Worm (Caenorhabditis elegans) whole organism, early embryonic: ENCODE results near the gene R05G6.3.

Experiments used
- B0310.2 ChIP-seq: sonication (generic microtip); optimal IDR thresholded peaks from 2 replicates; lab custom pipeline; 2016; ENCODE audit warnings: mild to moderate bottlenecking, missing genetic modification characterization, missing compliant biosample characterization
- F13C5.2 ChIP-seq: sonication (generic microtip); optimal IDR thresholded peaks from 2 replicates; lab custom pipeline; 2017; ENCODE audit warnings: mild to moderate bottlenecking, missing genetic modification characterization, inconsistent platforms, missing compliant biosample characterization
- aly-1 ChIP-seq: sonication (generic microtip); optimal IDR thresholded peaks from 2 replicates; lab custom pipeline; 2016; ENCODE audit warnings: missing genetic modification characterization, missing compliant biosample characterization
- ama-1 ChIP-seq: fragments of 150-350 bp; optimal IDR thresholded peaks from 2 replicates; lab custom pipeline; 2014
- ceh-13 ChIP-seq: fragments of 200-800 bp; sonication (Bioruptor generic); optimal IDR thresholded peaks from 2 replicates; lab custom pipeline; 2018; ENCODE audit warnings: mild to moderate bottlenecking, missing genetic modification characterization, missing compliant biosample characterization
- ceh-36 ChIP-seq: sonication (generic microtip); optimal IDR thresholded peaks from 2 replicates; lab custom pipeline; 2016; ENCODE audit warnings: missing genetic modification characterization, inconsistent platforms, missing compliant biosample characterization
- ets-7 ChIP-seq: sonication (generic microtip); optimal IDR thresholded peaks from 2 replicates; lab custom pipeline; 2016; ENCODE audit warnings: missing genotype, missing genetic modification characterization, missing compliant biosample characterization
- flt-1 ChIP-seq: fragments of 200-800 bp; sonication (Bioruptor generic); IDR thresholded peaks from 2 replicates; pipeline ENCODE4 v1.3.6; 2022; ENCODE audit warnings: missing genetic modification characterization, missing compliant biosample characterization
- hmbx-1 ChIP-seq: sonication (generic microtip); optimal IDR thresholded peaks from 2 replicates; lab custom pipeline; 2016; ENCODE audit warnings: mild to moderate bottlenecking, missing genetic modification characterization, missing compliant biosample characterization
- hmg-4 ChIP-seq: fragments of 200-800 bp; sonication (Bioruptor generic); optimal IDR thresholded peaks from 2 replicates; lab custom pipeline; 2018; ENCODE audit warnings: mild to moderate bottlenecking, missing genetic modification characterization, missing compliant biosample characterization
- hnd-1 ChIP-seq: sonication (generic microtip); optimal IDR thresholded peaks from 2 replicates; lab custom pipeline; 2016; ENCODE audit warnings: missing genetic modification characterization, missing compliant biosample characterization
- pes-1 ChIP-seq: fragments of 200-800 bp; sonication (Bioruptor generic); IDR thresholded peaks from 2 replicates; pipeline ENCODE4 v1.3.6; 2022; ENCODE audit warnings: missing genetic modification reagents, missing genetic modification characterization, missing compliant biosample characterization
- scrt-1 ChIP-seq: fragments of 200-800 bp; sonication (Bioruptor generic); IDR thresholded peaks from 2 replicates; pipeline ENCODE4 v1.3.6; 2022; ENCODE audit warnings: missing genetic modification characterization, missing compliant biosample characterization
- sea-1 ChIP-seq: fragments of 200-800 bp; sonication (Bioruptor generic); conservative IDR thresholded peaks from 2 replicates; pipeline ENCODE4 v1.3.6; 2022; ENCODE audit warnings: missing genetic modification characterization, missing compliant biosample characterization
- tbx-11 ChIP-seq: fragments of 200-800 bp; sonication (Bioruptor generic); IDR thresholded peaks from 2 replicates; pipeline ENCODE4 v1.3.6; 2022; ENCODE audit warnings: missing genetic modification characterization, missing compliant biosample characterization
- tbx-37 ChIP-seq: fragments of 200-800 bp; sonication (Bioruptor generic); conservative IDR thresholded peaks from 2 replicates; pipeline ENCODE4 v1.3.6; 2022; ENCODE audit warnings: missing genetic modification reagents, missing genetic modification characterization, missing compliant biosample characterization
- tra-4 ChIP-seq: sonication (generic microtip); optimal IDR thresholded peaks from 2 replicates; lab custom pipeline; 2017; ENCODE audit warnings: missing genetic modification characterization, missing compliant biosample characterization

Gene R05G6.3

ce11 chrIV:7503322-7503721, 13.0 kb upstream of the R05G6.3 start, which contains the start of gene glt-6:
Gene glt-6 (plus strand): TSS chrIV:7503622.
- TF ChIP-seq ama-1 (lab: Kevin White, UChicago) = no peak
- TF ChIP-seq tbx-37 (GFP tag; lab: Robert Waterston, UW) = no peak
- TF ChIP-seq hmbx-1 (tag; lab: Kevin White, UChicago) = no peak
- TF ChIP-seq ets-7 (tag; lab: Kevin White, UChicago) = no peak
- TF ChIP-seq aly-1 = no peak
- TF ChIP-seq flt-1 (GFP tag; lab: Robert Waterston, UW) = no peak
- no peak for TF ChIP-seq tbx-11 (GFP tag; lab: Robert Waterston, UW)

ce11 chrIV:7505866-7506488, 10.4 kb upstream of the R05G6.3 start:
- no peak for TF ChIP-seq hmbx-1 (tag; lab: Kevin White, UChicago)
- TF ChIP-seq flt-1 (GFP tag; lab: Robert Waterston, UW) = no peak
- no peak for TF ChIP-seq tbx-11 (GFP tag; lab: Robert Waterston, UW)
- TF ChIP-seq B0310.2 (tag; lab: Kevin White, UChicago) = no peak
- TF ChIP-seq ceh-36 = no peak
- TF ChIP-seq scrt-1 (GFP tag; lab: Robert Waterston, UW) = no peak
- no peak for TF ChIP-seq pes-1 (GFP tag; lab: Robert Waterston, UW)
- TF ChIP-seq F13C5.2 (tag; lab: Kevin White, UChicago) = no peak
- TF ChIP-seq aly-1 = no peak
- no peak for TF ChIP-seq ets-7 (tag; lab: Kevin White, UChicago)
- TF ChIP-seq hnd-1 (tag; lab: Kevin White, UChicago) = no peak
- TF ChIP-seq tra-4 = no peak
- TF ChIP-seq tbx-37 (GFP tag; lab: Robert Waterston, UW) = no peak
- TF ChIP-seq hmg-4 = no peak
- TF ChIP-seq ama-1 (lab: Kevin White, UChicago) = no peak
- TF ChIP-seq ceh-13 (GFP tag; lab: Kevin White, UChicago) = no peak
- TF ChIP-seq sea-1 (GFP tag; lab: Robert Waterston, UW) = no peak

ce11 chrIV:7506711-7507110, 9.6 kb upstream of the R05G6.3 start:
- TF ChIP-seq hmbx-1 (tag; lab: Kevin White, UChicago) = no peak
- TF ChIP-seq hnd-1 (tag; lab: Kevin White, UChicago) = no peak
- no peak for TF ChIP-seq tra-4
- TF ChIP-seq hmg-4 = no peak
- no peak for TF ChIP-seq tbx-37 (GFP tag; lab: Robert Waterston, UW)
- TF ChIP-seq scrt-1 (GFP tag; lab: Robert Waterston, UW) = no peak
- no peak for TF ChIP-seq aly-1
- TF ChIP-seq sea-1 (GFP tag; lab: Robert Waterston, UW) = no peak

ce11 chrIV:7507305-7507704, 9.0 kb upstream of the R05G6.3 start:
- TF ChIP-seq F13C5.2 (tag; lab: Kevin White, UChicago) (no peak), sea-1 (GFP tag; lab: Robert Waterston, UW) (no peak), B0310.2 (tag; lab: Kevin White, UChicago) (no peak), scrt-1 (GFP tag; lab: Robert Waterston, UW) (no peak), hnd-1 (tag; lab: Kevin White, UChicago) (no peak), tra-4 (no peak), hmbx-1 (tag; lab: Kevin White, UChicago) (no peak), ama-1 (lab: Kevin White, UChicago) (no peak), hmg-4 (no peak), ceh-36 (no peak), flt-1 (GFP tag; lab: Robert Waterston, UW) (no peak), ets-7 (tag; lab: Kevin White, UChicago) (no peak), tbx-37 (GFP tag; lab: Robert Waterston, UW) (no peak)

ce11 chrIV:7507841-7508509, 8.4 kb upstream of the R05G6.3 start, which contains the start of the genes vdac-1 and R05G6.5:
Gene vdac-1 (minus strand): TSS chrIV:7507891.
Gene R05G6.5 (plus strand): TSS chrIV:7508367.
- no peak for TF ChIP-seq aly-1
- TF ChIP-seq ama-1 (lab: Kevin White, UChicago) = no peak
- no peak for TF ChIP-seq ceh-13 (GFP tag; lab: Kevin White, UChicago)
- TF ChIP-seq scrt-1 (GFP tag; lab: Robert Waterston, UW) = no peak
- TF ChIP-seq sea-1 (GFP tag; lab: Robert Waterston, UW) = no peak
- no peak for TF ChIP-seq hmbx-1 (tag; lab: Kevin White, UChicago)
- no peak for TF ChIP-seq ets-7 (tag; lab: Kevin White, UChicago)
- TF ChIP-seq tbx-37 (GFP tag; lab: Robert Waterston, UW) = no peak
- no peak for TF ChIP-seq pes-1 (GFP tag; lab: Robert Waterston, UW)
- TF ChIP-seq tra-4 = no peak
- TF ChIP-seq B0310.2 (tag; lab: Kevin White, UChicago) = no peak
- no peak for TF ChIP-seq ceh-36
- no peak for TF ChIP-seq tbx-11 (GFP tag; lab: Robert Waterston, UW)
- no peak for TF ChIP-seq hnd-1 (tag; lab: Kevin White, UChicago)
- no peak for TF ChIP-seq flt-1 (GFP tag; lab: Robert Waterston, UW)
- no peak for TF ChIP-seq F13C5.2 (tag; lab: Kevin White, UChicago)
- no peak for TF ChIP-seq hmg-4

ce11 chrIV:7508850-7509249, 7.5 kb upstream of the R05G6.3 start:
- TF ChIP-seq ceh-36 (no peak), flt-1 (GFP tag; lab: Robert Waterston, UW) (no peak), scrt-1 (GFP tag; lab: Robert Waterston, UW) (no peak), tra-4 (no peak), aly-1 (no peak), ceh-13 (GFP tag; lab: Kevin White, UChicago) (no peak), tbx-11 (GFP tag; lab: Robert Waterston, UW) (no peak), F13C5.2 (tag; lab: Kevin White, UChicago) (no peak)

ce11 chrIV:7510829-7511228, 5.5 kb upstream of the R05G6.3 start:
- no peak for TF ChIP-seq sea-1 (GFP tag; lab: Robert Waterston, UW)
- TF ChIP-seq aly-1 = no peak
- TF ChIP-seq ceh-13 (GFP tag; lab: Kevin White, UChicago) = no peak
- TF ChIP-seq F13C5.2 (tag; lab: Kevin White, UChicago) = no peak
- TF ChIP-seq scrt-1 (GFP tag; lab: Robert Waterston, UW) = no peak
- no peak for TF ChIP-seq ceh-36
- no peak for TF ChIP-seq hnd-1 (tag; lab: Kevin White, UChicago)
- no peak for TF ChIP-seq ama-1 (lab: Kevin White, UChicago)
- no peak for TF ChIP-seq tbx-11 (GFP tag; lab: Robert Waterston, UW)
- TF ChIP-seq pes-1 (GFP tag; lab: Robert Waterston, UW) = no peak
- TF ChIP-seq tbx-37 (GFP tag; lab: Robert Waterston, UW) = no peak
- TF ChIP-seq hmg-4 = no peak
